Worm (Caenorhabditis elegans) whole organism, L1 larva: ENCODE results near the gene T16G1.3.

Source experiments
- jun-1 ChIP-seq: fragments of 150-350 bp; optimal IDR thresholded peaks from 2 replicates; lab custom pipeline; 2014; ENCODE audit warnings: missing biosample characterization, missing genetic modification reagents, missing genetic modification characterization
- mdl-1 ChIP-seq, 2 experiments: fragments of 150-350 bp; optimal IDR thresholded peaks; 2 replicates each; lab custom pipeline; 2014 to 2017; ENCODE audit warnings: missing biosample characterization in 2 of 2, missing genetic modification characterization in 2 of 2, inconsistent platforms in 1 of 2
- nhr-12 ChIP-seq: sonication (generic microtip); optimal IDR thresholded peaks from 2 replicates; lab custom pipeline; 2017; ENCODE audit warnings: missing biosample characterization, missing genetic modification characterization
- pqm-1 ChIP-seq: sonication (generic microtip); optimal IDR thresholded peaks from 3 replicates; lab custom pipeline; 2017; ENCODE audit warnings: missing biosample characterization, missing genetic modification characterization

ce11 chrV:12987061-12987460 lies 42.9 kb upstream of the T16G1.3 start, which contains the start of gene shw-3:
- no peak for TF ChIP-seq jun-1 (tag; lab: Kevin White, UChicago)
- no peak for TF ChIP-seq pqm-1 (tag; lab: Kevin White, UChicago)
- no peak for TF ChIP-seq nhr-12 (tag; lab: Kevin White, UChicago)
- no peak for TF ChIP-seq mdl-1 (tag; optimal IDR thresholded peaks at IDR 0.05; lab: Kevin White, UChicago)
